Fruit fly (Drosophila melanogaster): ENCODE measurements around the gene ltl.

ltl gene

DNA sequence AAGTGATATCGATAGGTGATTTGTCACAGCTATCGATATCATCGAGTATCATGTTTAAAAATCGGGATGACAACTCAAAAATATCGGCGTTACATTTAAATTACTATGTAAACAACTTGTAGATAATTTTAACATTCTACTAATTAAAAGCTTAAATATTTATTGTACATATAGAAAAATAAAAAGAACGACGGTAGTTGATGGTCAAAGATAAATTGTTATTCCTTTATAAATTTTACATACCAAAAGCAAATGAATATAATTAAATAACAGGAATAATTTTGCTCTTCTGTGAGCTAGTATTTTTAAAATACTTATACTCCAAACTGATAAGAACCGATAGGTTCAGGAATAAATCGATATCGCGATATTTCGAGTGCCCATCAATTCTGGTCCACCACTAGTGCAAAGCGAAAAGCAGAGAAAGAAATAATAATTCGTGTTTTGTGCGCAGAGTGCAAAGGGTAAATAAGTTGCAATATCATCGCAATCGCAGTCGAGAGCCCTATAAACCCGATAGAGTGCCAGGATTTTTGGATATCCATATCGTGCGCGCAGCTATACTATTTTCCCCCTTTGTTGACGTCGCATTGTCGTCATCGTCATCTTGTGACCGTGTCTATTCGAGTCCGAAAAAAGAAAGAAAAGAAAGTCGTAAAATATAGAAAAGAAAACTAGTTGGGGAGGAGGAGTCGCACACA, 9.7 kb downstream of the ltl start, which contains the start of gene lqf:
Gene lqf (plus strand): TSS at position 401 of the 701 bp plus-strand sequence.
- TF ChIP-seq CG1620 (GFP tag; optimal IDR thresholded peaks at IDR 0.05) (no peak), cnc (optimal IDR thresholded peaks at IDR 0.05) (peak in 1 of 2 experiments; percentile 66), CG7101 (tag; optimal IDR thresholded peaks at IDR 0.05) (peak; percentile 38), Hr96 (GFP tag; optimal IDR thresholded peaks at IDR 0.05) (peak; percentile 4), kay (GFP tag; ENCODE audit: borderline replicate concordance) (peak; percentile 68), toe (GFP tag; optimal IDR thresholded peaks at IDR 0.05) (peak; percentile 51), CG12768 (GFP tag; optimal IDR thresholded peaks at IDR 0.05) (peak; percentile 24), Clk (GFP tag; optimal IDR thresholded peaks at IDR 0.05) (no peak), CG14711 (tag; optimal IDR thresholded peaks at IDR 0.05) (peak; percentile 45)

DNA sequence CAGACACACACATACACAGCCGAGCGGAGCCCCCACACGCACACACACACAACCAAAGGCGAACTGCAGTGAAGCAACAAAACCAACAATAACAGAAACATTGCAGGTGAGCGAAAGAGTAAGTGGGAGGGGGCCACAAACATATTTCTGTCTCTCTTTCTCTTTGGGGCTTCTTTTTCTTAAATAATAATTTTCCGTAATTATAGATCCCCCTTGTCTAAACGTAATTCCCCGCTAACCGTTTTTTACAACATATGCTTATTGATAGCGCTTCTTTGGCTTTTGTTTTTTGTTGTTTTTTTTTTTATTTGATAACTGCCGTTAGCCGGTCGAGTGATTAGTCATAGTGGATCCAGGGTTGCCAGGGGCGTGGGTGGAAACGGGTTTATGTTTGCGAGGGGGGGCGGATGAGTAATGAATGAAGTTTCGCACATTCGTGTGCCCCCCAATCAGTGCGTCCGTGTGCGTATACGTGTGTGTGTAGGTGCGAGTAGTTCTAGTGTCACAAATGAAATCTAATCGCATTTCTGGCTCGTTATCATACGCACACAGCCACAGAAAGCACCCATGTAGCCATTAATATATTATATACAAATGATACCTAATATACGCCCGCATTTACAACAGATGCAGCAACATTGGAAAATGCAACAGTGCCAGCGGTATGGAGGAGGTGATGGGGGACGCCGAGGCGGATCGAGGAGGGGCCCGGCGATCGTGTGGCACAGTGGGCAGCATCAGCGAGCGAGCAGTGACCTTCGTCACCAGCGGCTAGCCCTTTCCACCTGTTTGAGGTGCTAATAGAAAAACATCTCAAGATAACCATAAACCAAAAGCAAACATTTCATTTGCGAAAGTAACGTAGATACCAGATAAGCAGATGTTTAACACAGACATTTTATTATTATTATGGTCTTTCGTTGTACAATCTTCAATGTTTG, 10.6 kb downstream of the ltl start:
- TF ChIP-seq CG12768 (GFP tag; optimal IDR thresholded peaks at IDR 0.05) (peak; percentile 20), Hr96 (GFP tag; optimal IDR thresholded peaks at IDR 0.05) (peak; percentile 19), CG7101 (tag; optimal IDR thresholded peaks at IDR 0.05) (no peak), pad (GFP tag; optimal IDR thresholded peaks at IDR 0.05) (peak; percentile 60), CG14711 (tag; optimal IDR thresholded peaks at IDR 0.05) (peak; percentile 83), tj (GFP tag; optimal IDR thresholded peaks at IDR 0.05) (peak; percentile 42), CG7045 (GFP tag; optimal IDR thresholded peaks at IDR 0.05) (no peak), cic (GFP tag; optimal IDR thresholded peaks at IDR 0.05) (peak; percentile 96), CG33017 (tag; optimal IDR thresholded peaks at IDR 0.05) (no peak), bab1 (GFP tag; optimal IDR thresholded peaks at IDR 0.05) (no peak), CG11617 (GFP tag; optimal IDR thresholded peaks at IDR 0.05) (no peak), ovo (GFP tag; optimal IDR thresholded peaks at IDR 0.05) (peak; percentile 95), CG5204 (GFP tag; optimal IDR thresholded peaks at IDR 0.05) (no peak), cnc (optimal IDR thresholded peaks at IDR 0.05) (no peak), Mnt (GFP tag; optimal IDR thresholded peaks at IDR 0.05) (no peak), Crg-1 (GFP tag; optimal IDR thresholded peaks at IDR 0.05) (no peak), CG1620 (GFP tag; optimal IDR thresholded peaks at IDR 0.05) (no peak), kay (GFP tag; ENCODE audit: borderline replicate concordance) (peak; percentile 99), Clk (GFP tag; optimal IDR thresholded peaks at IDR 0.05) (peak; percentile 20), toe (GFP tag; optimal IDR thresholded peaks at IDR 0.05) (no peak)

dm6 chr3L:7530461-7531338, 11.9 kb downstream of the ltl start:
- TF ChIP-seq cic (GFP tag; optimal IDR thresholded peaks at IDR 0.05) (peak; percentile 41), kay (GFP tag; ENCODE audit: borderline replicate concordance) (no peak)

dm6 chr3L:7539736-7540135, 20.9 kb downstream of the ltl start, which contains the start of gene CG16998:
TSS of gene CG16998 (minus strand) at chr3L:7539836.
- TF ChIP-seq CG33017 (tag; optimal IDR thresholded peaks at IDR 0.05), result no peak
- no peak for TF ChIP-seq Hr96 (GFP tag; optimal IDR thresholded peaks at IDR 0.05)
- no peak for TF ChIP-seq toe (GFP tag; optimal IDR thresholded peaks at IDR 0.05)

DNA sequence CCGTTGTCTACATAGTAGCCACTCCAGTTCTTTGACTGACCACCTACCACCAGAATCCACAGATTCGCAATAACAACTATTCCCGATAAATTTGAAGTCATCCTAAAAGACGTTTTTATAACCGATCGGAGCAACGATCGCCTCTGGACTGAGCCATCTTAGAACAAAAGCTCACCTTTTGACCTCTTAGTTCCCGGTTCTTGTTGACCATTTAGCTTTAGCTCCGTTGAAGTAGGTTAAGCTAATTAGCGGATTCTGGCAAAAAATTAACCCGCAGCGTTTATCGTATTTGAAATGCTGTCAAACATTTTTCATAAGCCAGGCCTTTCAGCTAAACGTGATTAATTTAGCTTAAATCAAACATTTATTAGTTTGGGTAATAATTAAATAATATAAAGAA, 22.3 kb downstream of the ltl start, which contains the start of gene CG32374:
Gene CG32374 (minus strand): TSS at position 101 of the 400 bp plus-strand sequence.
- TF ChIP-seq tj (GFP tag; optimal IDR thresholded peaks at IDR 0.05) (no peak), CG7101 (tag; optimal IDR thresholded peaks at IDR 0.05) (no peak), pad (GFP tag; optimal IDR thresholded peaks at IDR 0.05) (no peak), cic (GFP tag; optimal IDR thresholded peaks at IDR 0.05) (no peak), Hr96 (GFP tag; optimal IDR thresholded peaks at IDR 0.05) (no peak), Clk (GFP tag; optimal IDR thresholded peaks at IDR 0.05) (no peak), CG1620 (GFP tag; optimal IDR thresholded peaks at IDR 0.05) (no peak), cnc (optimal IDR thresholded peaks at IDR 0.05) (no peak), CG7045 (GFP tag; optimal IDR thresholded peaks at IDR 0.05) (no peak), CG12768 (GFP tag; optimal IDR thresholded peaks at IDR 0.05) (no peak), CG33017 (tag; optimal IDR thresholded peaks at IDR 0.05) (no peak)

DNA sequence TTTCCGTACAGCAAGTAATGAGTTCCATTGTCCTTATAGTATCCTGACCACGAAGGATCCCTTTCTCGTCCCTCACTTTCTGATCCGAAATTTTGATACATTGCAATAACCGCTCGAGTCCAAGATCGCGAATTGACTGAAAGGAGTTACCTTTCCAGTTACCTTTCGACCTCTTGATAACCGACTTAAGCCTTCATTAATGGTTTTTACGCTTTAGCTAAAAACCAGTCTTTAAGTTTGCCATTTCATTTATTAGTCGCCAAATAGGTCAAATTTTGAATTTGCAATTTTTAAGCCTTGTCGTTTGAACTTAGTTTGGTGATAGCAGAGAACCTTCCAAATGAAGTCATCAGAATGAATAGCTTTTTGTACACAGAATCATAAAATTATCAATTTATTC, 23.6 kb downstream of the ltl start, which contains the start of gene CG32376:
Gene CG32376 (minus strand): TSS at position 101 of the 400 bp plus-strand sequence.
- TF ChIP-seq kay (GFP tag; ENCODE audit: borderline replicate concordance) (no peak), Mnt (GFP tag; optimal IDR thresholded peaks at IDR 0.05) (no peak), CG5204 (GFP tag; optimal IDR thresholded peaks at IDR 0.05) (no peak), tj (GFP tag; optimal IDR thresholded peaks at IDR 0.05) (no peak), CG12768 (GFP tag; optimal IDR thresholded peaks at IDR 0.05) (no peak), cic (GFP tag; optimal IDR thresholded peaks at IDR 0.05) (no peak), pad (GFP tag; optimal IDR thresholded peaks at IDR 0.05) (no peak), ovo (GFP tag; optimal IDR thresholded peaks at IDR 0.05) (no peak), CG33017 (tag; optimal IDR thresholded peaks at IDR 0.05) (no peak), toe (GFP tag; optimal IDR thresholded peaks at IDR 0.05) (no peak), CG7101 (tag; optimal IDR thresholded peaks at IDR 0.05) (no peak), Crg-1 (GFP tag; optimal IDR thresholded peaks at IDR 0.05) (no peak), CG14711 (tag; optimal IDR thresholded peaks at IDR 0.05) (no peak), cnc (optimal IDR thresholded peaks at IDR 0.05) (no peak), Hr96 (GFP tag; optimal IDR thresholded peaks at IDR 0.05) (no peak), CG1620 (GFP tag; optimal IDR thresholded peaks at IDR 0.05) (no peak)
